Worm (Caenorhabditis elegans) whole organism, early embryonic: ENCODE data around the gene K05D4.9.

Experiments used
- B0310.2 ChIP-seq: sonication (generic microtip); optimal IDR thresholded peaks from 2 replicates; lab custom pipeline; 2016; ENCODE audit warnings: mild to moderate bottlenecking, missing genetic modification characterization, missing compliant biosample characterization
- F13C5.2 ChIP-seq: sonication (generic microtip); optimal IDR thresholded peaks from 2 replicates; lab custom pipeline; 2017; ENCODE audit warnings: mild to moderate bottlenecking, missing genetic modification characterization, inconsistent platforms, missing compliant biosample characterization
- aly-1 ChIP-seq: sonication (generic microtip); optimal IDR thresholded peaks from 2 replicates; lab custom pipeline; 2016; ENCODE audit warnings: missing genetic modification characterization, missing compliant biosample characterization
- ama-1 ChIP-seq: fragments of 150-350 bp; optimal IDR thresholded peaks from 2 replicates; lab custom pipeline; 2014
- ceh-13 ChIP-seq: fragments of 200-800 bp; sonication (Bioruptor generic); optimal IDR thresholded peaks from 2 replicates; lab custom pipeline; 2018; ENCODE audit warnings: mild to moderate bottlenecking, missing genetic modification characterization, missing compliant biosample characterization
- ceh-36 ChIP-seq: sonication (generic microtip); optimal IDR thresholded peaks from 2 replicates; lab custom pipeline; 2016; ENCODE audit warnings: missing genetic modification characterization, inconsistent platforms, missing compliant biosample characterization
- ets-7 ChIP-seq: sonication (generic microtip); optimal IDR thresholded peaks from 2 replicates; lab custom pipeline; 2016; ENCODE audit warnings: missing genotype, missing genetic modification characterization, missing compliant biosample characterization
- flt-1 ChIP-seq: fragments of 200-800 bp; sonication (Bioruptor generic); IDR thresholded peaks from 2 replicates; pipeline ENCODE4 v1.3.6; 2022; ENCODE audit warnings: missing genetic modification characterization, missing compliant biosample characterization
- hmbx-1 ChIP-seq: sonication (generic microtip); optimal IDR thresholded peaks from 2 replicates; lab custom pipeline; 2016; ENCODE audit warnings: mild to moderate bottlenecking, missing genetic modification characterization, missing compliant biosample characterization
- hmg-4 ChIP-seq: fragments of 200-800 bp; sonication (Bioruptor generic); optimal IDR thresholded peaks from 2 replicates; lab custom pipeline; 2018; ENCODE audit warnings: mild to moderate bottlenecking, missing genetic modification characterization, missing compliant biosample characterization
- hnd-1 ChIP-seq: sonication (generic microtip); optimal IDR thresholded peaks from 2 replicates; lab custom pipeline; 2016; ENCODE audit warnings: missing genetic modification characterization, missing compliant biosample characterization
- pes-1 ChIP-seq: fragments of 200-800 bp; sonication (Bioruptor generic); IDR thresholded peaks from 2 replicates; pipeline ENCODE4 v1.3.6; 2022; ENCODE audit warnings: missing genetic modification reagents, missing genetic modification characterization, missing compliant biosample characterization
- scrt-1 ChIP-seq: fragments of 200-800 bp; sonication (Bioruptor generic); IDR thresholded peaks from 2 replicates; pipeline ENCODE4 v1.3.6; 2022; ENCODE audit warnings: missing genetic modification characterization, missing compliant biosample characterization
- sea-1 ChIP-seq: fragments of 200-800 bp; sonication (Bioruptor generic); conservative IDR thresholded peaks from 2 replicates; pipeline ENCODE4 v1.3.6; 2022; ENCODE audit warnings: missing genetic modification characterization, missing compliant biosample characterization
- tbx-11 ChIP-seq: fragments of 200-800 bp; sonication (Bioruptor generic); IDR thresholded peaks from 2 replicates; pipeline ENCODE4 v1.3.6; 2022; ENCODE audit warnings: missing genetic modification characterization, missing compliant biosample characterization
- tbx-37 ChIP-seq: fragments of 200-800 bp; sonication (Bioruptor generic); conservative IDR thresholded peaks from 2 replicates; pipeline ENCODE4 v1.3.6; 2022; ENCODE audit warnings: missing genetic modification reagents, missing genetic modification characterization, missing compliant biosample characterization
- tra-4 ChIP-seq: sonication (generic microtip); optimal IDR thresholded peaks from 2 replicates; lab custom pipeline; 2017; ENCODE audit warnings: missing genetic modification characterization, missing compliant biosample characterization

K05D4.9 gene

ce11 chrV:16171721-16172120, at the start of gene K05D4.9:
Gene K05D4.9, minus strand, starts transcription at chrV:16171821.
- TF ChIP-seq tbx-11, result no peak
- no peak for TF ChIP-seq aly-1 (tag; lab: Kevin White, UChicago)
- no peak for TF ChIP-seq hmbx-1 (tag; lab: Kevin White, UChicago)
- no peak for TF ChIP-seq tbx-37 (GFP tag; lab: Robert Waterston, UW)
- no peak for TF ChIP-seq ceh-36
- TF ChIP-seq hmg-4 (GFP tag; lab: Kevin White, UChicago), result no peak

ce11 chrV:16220020-16220419, 48.4 kb upstream of the K05D4.9 start:
- no peak for TF ChIP-seq flt-1 (GFP tag; lab: Robert Waterston, UW)

- TF ChIP-seq flt-1 (GFP tag; lab: Robert Waterston, UW) (no peak), scrt-1 (GFP tag; lab: Robert Waterston, UW) (no peak), tra-4 (tag; lab: Kevin White, UChicago) (no peak), pes-1 (GFP tag; lab: Robert Waterston, UW) (no peak), ets-7 (tag; lab: Kevin White, UChicago) (no peak), ceh-13 (GFP tag; lab: Kevin White, UChicago) (no peak), hnd-1 (tag; lab: Kevin White, UChicago) (no peak), tbx-11 (no peak), hmg-4 (GFP tag; lab: Kevin White, UChicago) (no peak), B0310.2 (tag; lab: Kevin White, UChicago) (no peak), ceh-36 (no peak), tbx-37 (GFP tag; lab: Robert Waterston, UW) (no peak), aly-1 (tag; lab: Kevin White, UChicago) (no peak)
Observed at ce11 chrV:16218972-16219757, 47.5 kb upstream of the K05D4.9 start, which contains the start of gene glc-1. Gene glc-1, plus strand, starts transcription at chrV:16219634.

- TF ChIP-seq pes-1 (GFP tag; lab: Robert Waterston, UW) (no peak), aly-1 (tag; lab: Kevin White, UChicago) (no peak), tbx-37 (GFP tag; lab: Robert Waterston, UW) (no peak), tbx-11 (no peak), hnd-1 (tag; lab: Kevin White, UChicago) (no peak)
Observed at ce11 chrV:16218522-16218921, 46.9 kb upstream of the K05D4.9 start, which contains the start of gene F11A5.15. Gene F11A5.15, minus strand, starts transcription at chrV:16218622.

- TF ChIP-seq ceh-36, result no peak
- no peak for TF ChIP-seq pes-1 (GFP tag; lab: Robert Waterston, UW)
- TF ChIP-seq ceh-13 (GFP tag; lab: Kevin White, UChicago), result no peak
- no peak for TF ChIP-seq F13C5.2 (tag; lab: Kevin White, UChicago)
- TF ChIP-seq scrt-1 (GFP tag; lab: Robert Waterston, UW), result no peak
Observed at ce11 chrV:16214505-16214904, 42.9 kb upstream of the K05D4.9 start, which contains the start of gene F11A5.9. Gene F11A5.9, plus strand, starts transcription at chrV:16214890.

- TF ChIP-seq B0310.2 (tag; lab: Kevin White, UChicago) (no peak), hmg-4 (GFP tag; lab: Kevin White, UChicago) (no peak)
Observed at ce11 chrV:16213323-16213722, 41.7 kb upstream of the K05D4.9 start.

ce11 chrV:16211713-16212112, 40.1 kb upstream of the K05D4.9 start:
- no peak for TF ChIP-seq ets-7 (tag; lab: Kevin White, UChicago)
- TF ChIP-seq ama-1 (lab: Kevin White, UChicago), result no peak
- TF ChIP-seq aly-1 (tag; lab: Kevin White, UChicago), result no peak
- TF ChIP-seq F13C5.2 (tag; lab: Kevin White, UChicago), result no peak
- TF ChIP-seq hnd-1 (tag; lab: Kevin White, UChicago), result no peak
- TF ChIP-seq tra-4 (tag; lab: Kevin White, UChicago), result no peak

ce11 chrV:16210257-16211002, 38.8 kb upstream of the K05D4.9 start, which contains the start of gene F11A5.16:
Gene F11A5.16, plus strand, starts transcription at chrV:16210952.
- TF ChIP-seq ceh-13 (GFP tag; lab: Kevin White, UChicago) (no peak), scrt-1 (GFP tag; lab: Robert Waterston, UW) (no peak), aly-1 (tag; lab: Kevin White, UChicago) (no peak), ets-7 (tag; lab: Kevin White, UChicago) (no peak), B0310.2 (tag; lab: Kevin White, UChicago) (no peak), tbx-11 (no peak), pes-1 (GFP tag; lab: Robert Waterston, UW) (no peak), hmbx-1 (tag; lab: Kevin White, UChicago) (no peak), sea-1 (GFP tag; lab: Robert Waterston, UW) (no peak), ama-1 (lab: Kevin White, UChicago) (no peak), tbx-37 (GFP tag; lab: Robert Waterston, UW) (no peak)
